Worm (Caenorhabditis elegans): ENCODE results near the gene F13E9.12.

The F13E9.12 gene

ce11 chrIV:10855946-10856345, 18.5 kb downstream of the F13E9.12 start:
- TF ChIP-seq lin-13 (GFP tag; optimal IDR thresholded peaks at IDR 0.05) (no peak), nhr-10 (tag; optimal IDR thresholded peaks at IDR 0.05) (no peak), blmp-1 (tag; optimal IDR thresholded peaks at IDR 0.05; ENCODE audit: insufficient read depth) (no peak), F13H6.1 (tag; optimal IDR thresholded peaks at IDR 0.05) (no peak), gmeb-1 (tag; optimal IDR thresholded peaks at IDR 0.05) (no peak), elt-3 (tag; optimal IDR thresholded peaks at IDR 0.05) (no peak), mab-5 (tag; optimal IDR thresholded peaks at IDR 0.05) (no peak), C34F6.9 (tag; optimal IDR thresholded peaks at IDR 0.05) (no peak), ZK546.5 (tag; optimal IDR thresholded peaks at IDR 0.05) (no peak), fos-1 (tag; optimal IDR thresholded peaks at IDR 0.05) (no peak), R02D3.7 (tag; optimal IDR thresholded peaks at IDR 0.05) (no peak), unc-62 (GFP tag; optimal IDR thresholded peaks at IDR 0.05) (no peak), ama-1 (optimal IDR thresholded peaks at IDR 0.05) (no peak), nhr-25 (tag; optimal IDR thresholded peaks at IDR 0.05) (no peak), peb-1 (tag; optimal IDR thresholded peaks at IDR 0.05) (no peak)

- peak; percentile 25 for TF ChIP-seq nhr-25 (tag; optimal IDR thresholded peaks at IDR 0.05)
- no peak for TF ChIP-seq ztf-4 (tag; optimal IDR thresholded peaks at IDR 0.05)
Observed at ce11 chrIV:10855049-10855448, 19.4 kb downstream of the F13E9.12 start, which contains the start of gene T11G6.3. Gene T11G6.3, minus strand, starts transcription at chrIV:10855237.

- TF ChIP-seq nhr-25 (tag; optimal IDR thresholded peaks at IDR 0.05) (no peak), unc-39 (tag; optimal IDR thresholded peaks at IDR 0.05) (no peak), mdl-1 (tag; optimal IDR thresholded peaks at IDR 0.05) (no peak), nhr-237 (tag; optimal IDR thresholded peaks at IDR 0.05) (no peak), nhr-12 (tag; optimal IDR thresholded peaks at IDR 0.05) (no peak), ceh-82 (tag; optimal IDR thresholded peaks at IDR 0.05) (no peak), elt-1 (tag; optimal IDR thresholded peaks at IDR 0.05) (no peak), egl-27 (tag; optimal IDR thresholded peaks at IDR 0.05) (no peak), dmd-4 (tag; optimal IDR thresholded peaks at IDR 0.05) (no peak), lsy-2 (tag; optimal IDR thresholded peaks at IDR 0.05) (no peak), nhr-11 (tag; optimal IDR thresholded peaks at IDR 0.05) (no peak), elt-3 (tag; optimal IDR thresholded peaks at IDR 0.05) (no peak), ztf-11 (tag; optimal IDR thresholded peaks at IDR 0.05) (no peak), mbf-1 (tag; optimal IDR thresholded peaks at IDR 0.05) (no peak), nhr-10 (tag; optimal IDR thresholded peaks at IDR 0.05) (no peak)
Observed at ce11 chrIV:10854042-10854441, 20.4 kb downstream of the F13E9.12 start.

- no peak for TF ChIP-seq Y55F3AM.14 (GFP tag; optimal IDR thresholded peaks at IDR 0.05)
- no peak for TF ChIP-seq unc-62 (GFP tag; optimal IDR thresholded peaks at IDR 0.05)
- no peak for TF ChIP-seq R02D3.7 (tag; optimal IDR thresholded peaks at IDR 0.05)
- TF ChIP-seq lin-39 (tag; optimal IDR thresholded peaks at IDR 0.05) = no peak
- TF ChIP-seq zag-1 (tag; optimal IDR thresholded peaks at IDR 0.05) = no peak
- no peak for TF ChIP-seq sem-4 (tag; optimal IDR thresholded peaks at IDR 0.05)
- no peak for TF ChIP-seq nhr-25 (tag; optimal IDR thresholded peaks at IDR 0.05)
- no peak for TF ChIP-seq ZK546.5 (tag; optimal IDR thresholded peaks at IDR 0.05)
- TF ChIP-seq nhr-237 (tag; optimal IDR thresholded peaks at IDR 0.05) = no peak
- TF ChIP-seq ceh-82 (tag; optimal IDR thresholded peaks at IDR 0.05) = no peak
- TF ChIP-seq lin-13 (GFP tag; optimal IDR thresholded peaks at IDR 0.05) = no peak
- peak; percentile 2 for TF ChIP-seq nhr-129 (tag; optimal IDR thresholded peaks at IDR 0.05)
- no peak for TF ChIP-seq nhr-12 (tag; optimal IDR thresholded peaks at IDR 0.05)
- TF ChIP-seq ztf-1 (GFP tag; conservative IDR thresholded peaks at IDR 0.05) = no peak
- TF ChIP-seq elt-3 (tag; optimal IDR thresholded peaks at IDR 0.05) = no peak
- no peak for TF ChIP-seq ztf-11 (tag; optimal IDR thresholded peaks at IDR 0.05)
- TF ChIP-seq crh-2 (tag; optimal IDR thresholded peaks at IDR 0.05) = peak; percentile 29
- no peak for TF ChIP-seq egl-27 (tag; optimal IDR thresholded peaks at IDR 0.05)
- no peak for TF ChIP-seq nhr-10 (tag; optimal IDR thresholded peaks at IDR 0.05)
- TF ChIP-seq ceh-16 (tag; optimal IDR thresholded peaks at IDR 0.05) = no peak
- TF ChIP-seq F13H6.1 (tag; optimal IDR thresholded peaks at IDR 0.05) = no peak
- no peak for TF ChIP-seq snpc-4 (tag; optimal IDR thresholded peaks at IDR 0.05)
- no peak for TF ChIP-seq mbf-1 (tag; optimal IDR thresholded peaks at IDR 0.05)
- TF ChIP-seq dmd-4 (tag; optimal IDR thresholded peaks at IDR 0.05) = no peak
- no peak for TF ChIP-seq nhr-6 (tag; optimal IDR thresholded peaks at IDR 0.05)
- TF ChIP-seq blmp-1 (tag; optimal IDR thresholded peaks at IDR 0.05; ENCODE audit: insufficient read depth) = peak; percentile 56
- peak in 1 of 2 experiments; percentile 45 for TF ChIP-seq lsy-2 (tag; optimal IDR thresholded peaks at IDR 0.05)
- TF ChIP-seq mab-5 (tag; optimal IDR thresholded peaks at IDR 0.05) = no peak
- no peak for TF ChIP-seq aly-2 (tag; optimal IDR thresholded peaks at IDR 0.05)
- no peak for TF ChIP-seq skn-1 (tag; optimal IDR thresholded peaks at IDR 0.05)
- TF ChIP-seq unc-39 (tag; optimal IDR thresholded peaks at IDR 0.05) = no peak
- no peak for TF ChIP-seq sma-3 (GFP tag; optimal IDR thresholded peaks at IDR 0.05)
- TF ChIP-seq elt-1 (tag; optimal IDR thresholded peaks at IDR 0.05) = no peak
- no peak for TF ChIP-seq nhr-11 (tag; optimal IDR thresholded peaks at IDR 0.05)
- TF ChIP-seq gmeb-1 (tag; optimal IDR thresholded peaks at IDR 0.05) = no peak
- no peak for TF ChIP-seq nhr-77 (tag; optimal IDR thresholded peaks at IDR 0.05)
- no peak for TF ChIP-seq lin-11 (tag; optimal IDR thresholded peaks at IDR 0.05)
- peak; percentile 54 for TF ChIP-seq unc-55 (GFP tag; optimal IDR thresholded peaks at IDR 0.05)
- TF ChIP-seq mdl-1 (tag; optimal IDR thresholded peaks at IDR 0.05) = no peak
- no peak for TF ChIP-seq alr-1 (tag; optimal IDR thresholded peaks at IDR 0.05)
- no peak for TF ChIP-seq nhr-23 (tag; optimal IDR thresholded peaks at IDR 0.05)
Observed at ce11 chrIV:10852403-10852802, 22.0 kb downstream of the F13E9.12 start.
